Worm (Caenorhabditis elegans) whole organism, L1 larva: ENCODE results near the gene F26G1.5.

Experiments used
- ces-1 ChIP-seq: fragments of 150-350 bp; optimal IDR thresholded peaks from 2 replicates; lab custom pipeline; 2014; ENCODE audit warnings: missing biosample characterization, missing genetic modification reagents, missing genetic modification characterization
- fkh-10 ChIP-seq: sonication (generic microtip); optimal IDR thresholded peaks from 2 replicates; lab custom pipeline; 2017; ENCODE audit warnings: missing biosample characterization, missing genetic modification reagents, missing genetic modification characterization
- fkh-8 ChIP-seq: sonication (generic microtip); optimal IDR thresholded peaks from 2 replicates; lab custom pipeline; 2016; ENCODE audit warnings: mild to moderate bottlenecking, missing genetic modification characterization, missing compliant biosample characterization
- jun-1 ChIP-seq: fragments of 150-350 bp; optimal IDR thresholded peaks from 2 replicates; lab custom pipeline; 2014; ENCODE audit warnings: missing biosample characterization, missing genetic modification reagents, missing genetic modification characterization
- nhr-77 ChIP-seq: fragments of 150-350 bp; optimal IDR thresholded peaks from 2 replicates; lab custom pipeline; 2014; ENCODE audit warnings: missing biosample characterization, missing genetic modification characterization
- tbx-2 ChIP-seq: sonication (generic microtip); optimal IDR thresholded peaks from 2 replicates; lab custom pipeline; 2016; ENCODE audit warnings: missing genetic modification characterization, missing compliant biosample characterization
- tlp-1 ChIP-seq: fragments of 150-350 bp; optimal IDR thresholded peaks from 2 replicates; lab custom pipeline; 2014; ENCODE audit warnings: missing biosample characterization, missing genetic modification characterization
- unc-62 ChIP-seq: fragments of 150-350 bp; optimal IDR thresholded peaks from 2 replicates; lab custom pipeline; 2014; ENCODE audit warnings: missing biosample characterization, missing genetic modification reagents, missing genetic modification characterization

DNA sequence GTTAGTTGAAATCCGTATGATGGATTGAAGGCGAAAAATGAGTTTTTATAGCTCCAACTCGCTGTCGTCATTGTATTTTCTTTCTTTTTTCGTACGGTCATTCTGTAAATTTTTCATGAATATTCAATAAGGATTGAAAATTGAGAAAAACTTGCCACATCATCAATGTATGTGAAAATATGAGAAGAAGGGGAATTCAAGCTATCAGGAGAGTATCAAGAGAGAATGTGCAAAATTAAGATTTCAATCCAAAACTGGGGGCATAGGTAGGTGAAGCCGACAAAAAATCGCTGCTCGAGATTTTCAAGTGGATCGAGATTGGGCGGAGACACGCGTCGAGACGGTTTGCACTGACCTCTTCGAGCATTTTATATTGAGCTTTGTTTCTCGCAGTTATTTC is 13.3 kb upstream of the F26G1.5 start, which contains the start of gene nep-12:
- TF ChIP-seq fkh-8 (tag; lab: Kevin White, UChicago) (no peak), tlp-1 (no peak), tbx-2 (tag; lab: Kevin White, UChicago) (no peak), fkh-10 (GFP tag; lab: Kevin White, UChicago) (no peak), unc-62 (GFP tag; lab: Kevin White, UChicago) (no peak), nhr-77 (tag; lab: Kevin White, UChicago) (no peak), ces-1 (GFP tag; lab: Kevin White, UChicago) (no peak), jun-1 (tag; lab: Kevin White, UChicago) (no peak)
